4 fruit fly cellular contexts compared by ENCODE assay signal in the genomic region with DNA sequence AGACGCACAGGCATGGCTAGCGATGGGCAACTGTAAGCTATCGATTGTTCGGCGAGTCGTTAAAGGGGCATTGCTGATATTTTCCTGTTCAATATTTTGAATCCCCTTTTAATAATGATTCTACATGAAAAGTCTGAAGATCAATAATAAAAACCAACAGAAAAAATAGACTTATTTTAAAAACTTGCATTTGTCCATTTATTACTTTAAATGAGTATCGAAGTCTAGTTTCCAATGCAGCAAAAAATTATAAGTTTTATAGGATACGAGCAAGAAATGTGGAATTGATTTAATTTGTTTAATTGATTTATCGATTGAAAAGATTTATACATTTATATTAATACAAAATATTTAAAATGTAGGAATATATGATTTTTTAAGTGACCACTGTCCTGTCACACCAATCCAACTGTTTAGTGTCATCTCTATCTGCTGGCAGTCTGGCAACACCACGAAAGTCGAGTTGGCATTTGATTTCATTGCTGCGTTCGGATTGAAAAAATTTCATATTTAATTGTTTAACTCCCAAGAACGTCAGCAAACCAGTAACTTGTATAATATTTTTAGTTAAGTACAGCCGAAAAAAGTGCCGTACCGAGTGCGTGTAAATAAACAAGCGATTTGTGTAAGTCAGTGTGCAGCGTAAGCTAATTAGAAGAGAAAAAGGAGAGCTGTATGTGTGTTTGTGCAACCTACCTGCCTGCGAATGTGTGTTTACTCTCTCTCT.
A peak's percentile ranks its signal among the peaks of the same experiment; 100 is the strongest.
TF ChIP-seq lines count a peak whose summit lies in the region.

CG1824 (minus strand) TSS at position 15 of the 727 bp plus-strand sequence.
Sec16 (plus strand) TSS at position 438 of the 727 bp plus-strand sequence.

TF ChIP-seq in whole organism, adult, 20 proteins besides CTCF, POLR2A, EP300 and RAD21 (continued from another document):
- TF ChIP-seq pad (GFP tag; optimal IDR thresholded peaks at IDR 0.05; lab: Kevin White, UChicago) (peak; percentile 67), toe (GFP tag; optimal IDR thresholded peaks at IDR 0.05; lab: Kevin White, UChicago) (peak; percentile 66), CG5204 (GFP tag; optimal IDR thresholded peaks at IDR 0.05; lab: Kevin White, UChicago) (no peak), Hr96 (GFP tag; optimal IDR thresholded peaks at IDR 0.05; lab: Kevin White, UChicago) (no peak)
TF ChIP-seq in whole organism, adult: peak in this region for 10.

TF ChIP-seq in whole organism, embryonic, 481 proteins besides CTCF, POLR2A, EP300 and RAD21 (continued from another document and continues in another):
- TF ChIP-seq dan (GFP tag; IDR thresholded peaks at IDR 0.05; lab: Robert Waterston, UW) (no peak), CG2129 (GFP tag; IDR thresholded peaks at IDR 0.05; lab: Robert Waterston, UW; ENCODE audit: partially characterized antibody) (peak; percentile 26; the same call in 1 of the 2 replicates), CG17829 (tag; optimal IDR thresholded peaks at IDR 0.05; lab: Kevin White, UChicago) (peak; percentile 41), CG8388 (GFP tag; optimal IDR thresholded peaks at IDR 0.05; lab: Kevin White, UChicago) (no peak), ro (GFP tag; IDR thresholded peaks at IDR 0.05; lab: Robert Waterston, UW) (no peak), Jarid2 (GFP tag; optimal IDR thresholded peaks at IDR 0.05; lab: Kevin White, UChicago) (no peak), her (GFP tag; optimal IDR thresholded peaks at IDR 0.05; lab: Kevin White, UChicago) (no peak), CG16815 (GFP tag; optimal IDR thresholded peaks at IDR 0.05; lab: Kevin White, UChicago) (peak; percentile 34), CG7987 (GFP tag; optimal IDR thresholded peaks at IDR 0.05; lab: Kevin White, UChicago) (no peak), CG17385 (GFP tag; optimal IDR thresholded peaks at IDR 0.05; lab: Kevin White, UChicago) (no peak), Doc3 (GFP tag; IDR thresholded peaks at IDR 0.05; lab: Robert Waterston, UW; ENCODE audit: partially characterized antibody) (no peak; the same call in 2 of the 3 replicates), CG18599 (GFP tag; optimal IDR thresholded peaks at IDR 0.05; lab: Kevin White, UChicago) (peak; percentile 17), gt (GFP tag; IDR thresholded peaks at IDR 0.05; lab: Robert Waterston, UW) (no peak), Lpt (GFP tag; optimal IDR thresholded peaks at IDR 0.05; lab: Kevin White, UChicago) (no peak), CG9932 (GFP tag; IDR thresholded peaks at IDR 0.05; lab: Robert Waterston, UW) (peak; percentile 58), CG8924 (tag; optimal IDR thresholded peaks at IDR 0.05; lab: Kevin White, UChicago) (peak; percentile 45), ranshi (GFP tag; IDR thresholded peaks at IDR 0.05; lab: Robert Waterston, UW) (no peak), pros (GFP tag; optimal IDR thresholded peaks at IDR 0.05; lab: Kevin White, UChicago) (no peak), D (optimal IDR thresholded peaks at IDR 0.05; lab: Kevin White, UChicago) (no peak), D (GFP tag; optimal IDR thresholded peaks at IDR 0.05; lab: Kevin White, UChicago) (no peak), ash1 (GFP tag; optimal IDR thresholded peaks at IDR 0.05; lab: Kevin White, UChicago) (no peak), CG1233 (GFP tag; optimal IDR thresholded peaks at IDR 0.05; lab: Kevin White, UChicago) (no peak), CG8359 (GFP tag; optimal IDR thresholded peaks at IDR 0.05; lab: Kevin White, UChicago; ENCODE audit: borderline replicate concordance) (no peak), knrl (GFP tag; IDR thresholded peaks at IDR 0.05; lab: Robert Waterston, UW; ENCODE audit: partially characterized antibody) (peak; percentile 39; the same call in 1 of the 3 replicates), slbo (GFP tag; IDR thresholded peaks at IDR 0.05; lab: Robert Waterston, UW) (peak; percentile 59), CG1792 (GFP tag; optimal IDR thresholded peaks at IDR 0.05; lab: Kevin White, UChicago) (no peak), corto (GFP tag; optimal IDR thresholded peaks at IDR 0.05; lab: Kevin White, UChicago) (no peak), CG11398 (GFP tag; optimal IDR thresholded peaks at IDR 0.05; lab: Kevin White, UChicago) (no peak), B-H1 (GFP tag; IDR thresholded peaks at IDR 0.05; lab: Robert Waterston, UW) (no peak), bab2 (GFP tag; optimal IDR thresholded peaks at IDR 0.05; lab: Kevin White, UChicago) (no peak), CG16863 (GFP tag; optimal IDR thresholded peaks at IDR 0.05; lab: Kevin White, UChicago) (no peak), disco-r (GFP tag; optimal IDR thresholded peaks at IDR 0.05; lab: Kevin White, UChicago) (no peak), Hmx (GFP tag; optimal IDR thresholded peaks at IDR 0.05; lab: Kevin White, UChicago) (no peak), Fer2 (tag; optimal IDR thresholded peaks at IDR 0.05; lab: Kevin White, UChicago) (peak; percentile 19), sna (GFP tag; IDR thresholded peaks at IDR 0.05; lab: Robert Waterston, UW; ENCODE audit: partially characterized antibody) (no peak), Gsc (GFP tag; IDR thresholded peaks at IDR 0.05; lab: Robert Waterston, UW) (no peak), CG9817 (tag; optimal IDR thresholded peaks at IDR 0.05; lab: Kevin White, UChicago) (peak; percentile 37), CG2202 (tag; optimal IDR thresholded peaks at IDR 0.05; lab: Kevin White, UChicago) (no peak), p53 (GFP tag; optimal IDR thresholded peaks at IDR 0.05; lab: Kevin White, UChicago) (no peak)

TF ChIP-seq in whole organism, prepupa, 60 proteins besides CTCF, POLR2A, EP300 and RAD21 (continued from another document):
- TF ChIP-seq lz (GFP tag; optimal IDR thresholded peaks at IDR 0.05; lab: Kevin White, UChicago) (peak; percentile 26), Hr39 (GFP tag; optimal IDR thresholded peaks at IDR 0.05; lab: Kevin White, UChicago) (peak; percentile 36), CG9139 (GFP tag; optimal IDR thresholded peaks at IDR 0.05; lab: Kevin White, UChicago) (no peak), Ets96B (tag; optimal IDR thresholded peaks at IDR 0.05; lab: Kevin White, UChicago) (peak; percentile 8), CG16779 (tag; optimal IDR thresholded peaks at IDR 0.05; lab: Kevin White, UChicago) (no peak), Gug (GFP tag; IDR thresholded peaks at IDR 0.05; lab: Robert Waterston, UW) (no peak), ss (GFP tag; optimal IDR thresholded peaks at IDR 0.05; lab: Kevin White, UChicago) (peak in 1 of 2 experiments; percentile 1), eg (GFP tag; IDR thresholded peaks at IDR 0.05; lab: Robert Waterston, UW) (peak; percentile 32; the same call in 1 of the 3 replicates), CG6854 (GFP tag; optimal IDR thresholded peaks at IDR 0.05; lab: Kevin White, UChicago) (no peak), Sox14 (GFP tag; optimal IDR thresholded peaks at IDR 0.05; lab: Kevin White, UChicago) (no peak), achi (GFP tag; optimal IDR thresholded peaks at IDR 0.05; lab: Kevin White, UChicago) (peak; percentile 49), CG11902 (GFP tag; optimal IDR thresholded peaks at IDR 0.05; lab: Kevin White, UChicago) (peak; percentile 18), svp (GFP tag; lab: Kevin White, UChicago) (peak; percentile 41), Hr4 (GFP tag; optimal IDR thresholded peaks at IDR 0.05; lab: Kevin White, UChicago) (no peak), CG34406 (GFP tag; optimal IDR thresholded peaks at IDR 0.05; lab: Kevin White, UChicago) (peak; percentile 15), dsx (GFP tag; optimal IDR thresholded peaks at IDR 0.05; lab: Kevin White, UChicago; ENCODE audit: poor library complexity, severe bottlenecking) (no peak), Eip78C (GFP tag; lab: Kevin White, UChicago) (peak; percentile 48), Blimp-1 (GFP tag; optimal IDR thresholded peaks at IDR 0.05; lab: Kevin White, UChicago) (no peak), Met (GFP tag; optimal IDR thresholded peaks at IDR 0.05; lab: Kevin White, UChicago) (peak; percentile 1), Eip75B (GFP tag; optimal IDR thresholded peaks at IDR 0.05; lab: Kevin White, UChicago) (no peak), CG1621 (tag; optimal IDR thresholded peaks at IDR 0.05; lab: Kevin White, UChicago) (no peak), Hr38 (GFP tag; optimal IDR thresholded peaks at IDR 0.05; lab: Kevin White, UChicago) (no peak), salr (GFP tag; optimal IDR thresholded peaks at IDR 0.05; lab: Kevin White, UChicago) (peak in 1 of 2 experiments; percentile 45), CG6792 (GFP tag; optimal IDR thresholded peaks at IDR 0.05; lab: Kevin White, UChicago) (no peak), Smox (GFP tag; optimal IDR thresholded peaks at IDR 0.05; lab: Kevin White, UChicago) (peak; percentile 5), OdsH (GFP tag; optimal IDR thresholded peaks at IDR 0.05; lab: Kevin White, UChicago) (peak; percentile 50), CG10669 (GFP tag; optimal IDR thresholded peaks at IDR 0.05; lab: Kevin White, UChicago) (peak; percentile 1), CG3032 (tag; optimal IDR thresholded peaks at IDR 0.05; lab: Kevin White, UChicago) (peak; percentile 54), fd85E (GFP tag; optimal IDR thresholded peaks at IDR 0.05; lab: Kevin White, UChicago) (no peak), Ets21C (GFP tag; optimal IDR thresholded peaks at IDR 0.05; lab: Kevin White, UChicago) (no peak), CG6163 (GFP tag; IDR thresholded peaks at IDR 0.05; lab: Robert Waterston, UW) (no peak), vri (GFP tag; optimal IDR thresholded peaks at IDR 0.05; lab: Kevin White, UChicago) (peak; percentile 43), CG3919 (GFP tag; optimal IDR thresholded peaks at IDR 0.05; lab: Kevin White, UChicago) (peak; percentile 2), CG7368 (GFP tag; optimal IDR thresholded peaks at IDR 0.05; lab: Kevin White, UChicago) (peak; percentile 7), CG6276 (GFP tag; optimal IDR thresholded peaks at IDR 0.05; lab: Kevin White, UChicago) (no peak), dac (GFP tag; optimal IDR thresholded peaks at IDR 0.05; lab: Kevin White, UChicago) (no peak), CG15336 (GFP tag; IDR thresholded peaks at IDR 0.05; lab: Robert Waterston, UW) (no peak), acj6 (GFP tag; optimal IDR thresholded peaks at IDR 0.05; lab: Kevin White, UChicago) (peak; percentile 52), CG4318 (GFP tag; optimal IDR thresholded peaks at IDR 0.05; lab: Kevin White, UChicago) (no peak), CG32006 (GFP tag; optimal IDR thresholded peaks at IDR 0.05; lab: Kevin White, UChicago) (peak; percentile 47), fd59A (GFP tag; optimal IDR thresholded peaks at IDR 0.05; lab: Kevin White, UChicago) (peak; percentile 2), fkh (GFP tag; optimal IDR thresholded peaks at IDR 0.05; lab: Kevin White, UChicago) (peak; percentile 1)

TF ChIP-seq in whole organism, wandering third instar larva, 38 proteins besides CTCF, POLR2A, EP300 and RAD21 (continued from another document):
- TF ChIP-seq usp (GFP tag; optimal IDR thresholded peaks at IDR 0.05; lab: Kevin White, UChicago), result no peak
- TF ChIP-seq psq (GFP tag; optimal IDR thresholded peaks at IDR 0.05; lab: Kevin White, UChicago), result peak; percentile 37
- TF ChIP-seq N (GFP tag; optimal IDR thresholded peaks at IDR 0.05; lab: Kevin White, UChicago), result no peak
- peak; percentile 26 for TF ChIP-seq rgr (GFP tag; optimal IDR thresholded peaks at IDR 0.05; lab: Kevin White, UChicago)
- no peak for TF ChIP-seq Abd-B (GFP tag; optimal IDR thresholded peaks at IDR 0.05; lab: Kevin White, UChicago)
- TF ChIP-seq Dif (GFP tag; optimal IDR thresholded peaks at IDR 0.05; lab: Kevin White, UChicago; ENCODE audit: partially characterized antibody), result no peak
- no peak for TF ChIP-seq CG32264 (GFP tag; optimal IDR thresholded peaks at IDR 0.05; lab: Kevin White, UChicago)
- no peak for TF ChIP-seq jim (GFP tag; optimal IDR thresholded peaks at IDR 0.05; lab: Kevin White, UChicago)
- no peak for TF ChIP-seq Mio (GFP tag; optimal IDR thresholded peaks at IDR 0.05; lab: Kevin White, UChicago)
- peak; percentile 96 for TF ChIP-seq Vsx2 (GFP tag; optimal IDR thresholded peaks at IDR 0.05; lab: Kevin White, UChicago; ENCODE audit: partially characterized antibody)
- TF ChIP-seq tai (GFP tag; optimal IDR thresholded peaks at IDR 0.05; lab: Kevin White, UChicago), result no peak
TF ChIP-seq in whole organism, wandering third instar larva: peak in this region for 12.
